Worm (Caenorhabditis elegans): ENCODE measurements around the gene grl-1.

DNA sequence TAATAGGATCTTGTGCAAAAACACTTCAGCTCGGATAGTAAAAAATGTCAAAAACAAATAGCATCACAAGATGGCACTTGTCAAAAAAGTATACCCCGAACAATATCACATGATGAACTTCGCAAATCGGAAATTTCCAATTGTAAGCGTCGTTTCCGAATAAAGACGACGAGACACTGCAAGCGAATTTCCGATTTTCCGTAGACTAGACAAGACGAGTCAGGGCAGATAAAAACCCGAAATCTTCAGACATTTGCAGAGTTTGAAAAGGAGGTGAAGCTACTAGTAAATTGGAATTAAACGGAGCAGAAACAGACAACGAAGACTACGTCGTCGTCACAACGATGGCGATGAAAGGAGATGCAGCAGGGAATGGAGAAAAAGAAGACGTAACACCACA lies 38.0 kb upstream of the grl-1 start:
- TF ChIP-seq unc-62 (GFP tag; optimal IDR thresholded peaks at IDR 0.05): no peak
- TF ChIP-seq ztf-1 (GFP tag; conservative IDR thresholded peaks at IDR 0.05): no peak
- no peak for TF ChIP-seq elt-1 (tag; optimal IDR thresholded peaks at IDR 0.05)
- TF ChIP-seq sem-4 (tag; optimal IDR thresholded peaks at IDR 0.05): no peak
- TF ChIP-seq ztf-11 (tag; optimal IDR thresholded peaks at IDR 0.05): no peak
- TF ChIP-seq snpc-4 (tag; optimal IDR thresholded peaks at IDR 0.05): no peak
- no peak for TF ChIP-seq lin-39 (tag; optimal IDR thresholded peaks at IDR 0.05)
